Worm (Caenorhabditis elegans): ENCODE measurements around the gene Y51A2A.6.

Y51A2A.6 gene

DNA sequence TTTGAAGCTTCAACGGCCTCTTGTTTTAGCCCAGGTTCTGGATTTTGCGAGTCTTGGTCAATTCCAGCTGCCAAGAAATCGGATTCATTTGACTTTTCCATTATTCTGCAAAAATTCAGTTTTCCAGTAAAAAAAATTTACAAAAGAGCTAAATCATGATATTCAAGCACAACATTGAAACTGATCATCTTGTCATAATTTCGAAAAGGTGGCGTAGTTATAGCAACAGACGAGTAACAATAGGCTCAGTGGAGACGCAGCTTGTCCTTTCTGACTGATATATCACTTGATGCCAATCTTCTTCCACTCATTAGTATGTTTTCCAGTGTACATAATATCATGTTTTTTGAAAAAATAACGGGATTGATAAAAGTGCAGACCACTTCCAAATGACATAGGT is 33.8 kb upstream of the Y51A2A.6 start, which contains the start of gene fbxa-213:
Gene fbxa-213, minus strand, starts transcription at position 101 of the 400 bp plus-strand sequence.
- TF ChIP-seq ztf-4 (tag; optimal IDR thresholded peaks at IDR 0.05) (no peak), nhr-12 (tag; optimal IDR thresholded peaks at IDR 0.05) (no peak), ZK546.5 (tag; optimal IDR thresholded peaks at IDR 0.05) (no peak)

ce11 chrV:18269885-18270284 is 32.6 kb upstream of the Y51A2A.6 start, which contains the start of gene skr-6:
Gene skr-6 (minus strand): TSS chrV:18269985.
- no peak for TF ChIP-seq nhr-12 (tag; optimal IDR thresholded peaks at IDR 0.05)
- TF ChIP-seq mdl-1 (tag; optimal IDR thresholded peaks at IDR 0.05) = no peak
- no peak for TF ChIP-seq fkh-2 (tag; optimal IDR thresholded peaks at IDR 0.05)
- TF ChIP-seq nhr-28 (tag; optimal IDR thresholded peaks at IDR 0.05) = no peak
- TF ChIP-seq tbx-2 (tag; optimal IDR thresholded peaks at IDR 0.05) = no peak
- TF ChIP-seq daf-12 (tag; optimal IDR thresholded peaks at IDR 0.05) = no peak
- TF ChIP-seq nhr-76 (tag; optimal IDR thresholded peaks at IDR 0.05) = no peak
- no peak for TF ChIP-seq unc-39 (tag; optimal IDR thresholded peaks at IDR 0.05)
- TF ChIP-seq nfya-1 (tag; optimal IDR thresholded peaks at IDR 0.05; ENCODE audit: insufficient read depth) = no peak
- TF ChIP-seq eor-1 (tag; optimal IDR thresholded peaks at IDR 0.05) = no peak
- no peak for TF ChIP-seq pqm-1 (tag; optimal IDR thresholded peaks at IDR 0.05)
- TF ChIP-seq egl-5 (tag; optimal IDR thresholded peaks at IDR 0.05) = no peak
- no peak for TF ChIP-seq nhr-25 (tag; optimal IDR thresholded peaks at IDR 0.05)
- no peak for TF ChIP-seq ceh-9 (tag; optimal IDR thresholded peaks at IDR 0.05)
- no peak for TF ChIP-seq lsy-12 (tag; optimal IDR thresholded peaks at IDR 0.05)
- TF ChIP-seq egl-27 (tag; optimal IDR thresholded peaks at IDR 0.05) = no peak
- TF ChIP-seq ceh-28 (tag; optimal IDR thresholded peaks at IDR 0.05) = no peak
- TF ChIP-seq nhr-43 (tag; optimal IDR thresholded peaks at IDR 0.05; ENCODE audit: poor library complexity, severe bottlenecking) = no peak
- TF ChIP-seq lin-15B (tag; optimal IDR thresholded peaks at IDR 0.05) = no peak

ce11 chrV:18270403-18270802 is 32.1 kb upstream of the Y51A2A.6 start, which contains the start of gene Y37H2C.4:
Gene Y37H2C.4 (plus strand): TSS chrV:18270703.
- TF ChIP-seq ama-1 (optimal IDR thresholded peaks at IDR 0.05) = no peak
- no peak for TF ChIP-seq zag-1 (tag; optimal IDR thresholded peaks at IDR 0.05)
- no peak for TF ChIP-seq ZK546.5 (tag; optimal IDR thresholded peaks at IDR 0.05)
- no peak for TF ChIP-seq snpc-4 (tag; optimal IDR thresholded peaks at IDR 0.05)
- TF ChIP-seq aly-2 (tag; optimal IDR thresholded peaks at IDR 0.05) = no peak
- TF ChIP-seq R02D3.7 (tag; optimal IDR thresholded peaks at IDR 0.05) = no peak
- no peak for TF ChIP-seq nhr-12 (tag; optimal IDR thresholded peaks at IDR 0.05)
- no peak for TF ChIP-seq ceh-82 (tag; optimal IDR thresholded peaks at IDR 0.05)
- TF ChIP-seq elt-2 (tag; optimal IDR thresholded peaks at IDR 0.05) = no peak
- TF ChIP-seq unc-62 (GFP tag; optimal IDR thresholded peaks at IDR 0.05) = no peak
- TF ChIP-seq sea-2 (GFP tag; optimal IDR thresholded peaks at IDR 0.05) = no peak
- TF ChIP-seq nhr-25 (tag; optimal IDR thresholded peaks at IDR 0.05) = no peak
- no peak for TF ChIP-seq egl-27 (tag; optimal IDR thresholded peaks at IDR 0.05)
- TF ChIP-seq nhr-67 (tag; optimal IDR thresholded peaks at IDR 0.05) = no peak
- TF ChIP-seq ceh-16 (tag; optimal IDR thresholded peaks at IDR 0.05) = no peak
- TF ChIP-seq pha-4 (tag; optimal IDR thresholded peaks at IDR 0.05) = no peak
- no peak for TF ChIP-seq jun-1 (tag; optimal IDR thresholded peaks at IDR 0.05)

DNA sequence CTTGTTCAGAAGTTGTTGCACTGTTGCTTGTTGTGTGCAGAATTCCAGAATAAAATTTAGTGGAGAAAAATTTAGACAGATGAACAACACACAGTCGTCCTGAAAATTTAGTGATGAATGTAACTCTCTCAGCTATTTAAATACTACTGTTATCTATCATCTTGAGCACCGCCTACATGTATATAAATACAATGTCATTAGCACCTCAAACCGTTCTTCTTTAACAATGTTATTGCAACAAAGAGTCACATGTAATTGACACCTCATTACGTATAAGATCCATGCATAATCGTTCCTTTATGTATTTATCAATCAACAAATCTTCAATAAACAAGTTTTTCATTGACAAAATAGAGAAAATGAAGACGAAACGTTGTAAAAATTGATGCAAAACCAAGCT is 21.7 kb upstream of the Y51A2A.6 start, which contains the start of gene Y51A2A.16:
Gene Y51A2A.16, minus strand, starts transcription at position 101 of the 400 bp plus-strand sequence.
- no peak for TF ChIP-seq nfya-1 (tag; optimal IDR thresholded peaks at IDR 0.05; ENCODE audit: insufficient read depth)
- TF ChIP-seq jun-1 (tag; optimal IDR thresholded peaks at IDR 0.05) = no peak
- TF ChIP-seq nhr-67 (tag; optimal IDR thresholded peaks at IDR 0.05) = no peak
- TF ChIP-seq fkh-2 (tag; optimal IDR thresholded peaks at IDR 0.05) = no peak
- TF ChIP-seq pqm-1 (tag; optimal IDR thresholded peaks at IDR 0.05) = no peak
- no peak for TF ChIP-seq mdl-1 (tag; optimal IDR thresholded peaks at IDR 0.05)
- TF ChIP-seq mml-1 (tag; optimal IDR thresholded peaks at IDR 0.05) = no peak
- TF ChIP-seq ceh-16 (tag; optimal IDR thresholded peaks at IDR 0.05) = no peak
- no peak for TF ChIP-seq ztf-11 (tag; optimal IDR thresholded peaks at IDR 0.05)
- TF ChIP-seq elt-3 (tag; optimal IDR thresholded peaks at IDR 0.05) = no peak
- no peak for TF ChIP-seq egl-27 (tag; optimal IDR thresholded peaks at IDR 0.05)
- no peak for TF ChIP-seq aly-2 (tag; optimal IDR thresholded peaks at IDR 0.05)
- no peak for TF ChIP-seq lsy-12 (tag; optimal IDR thresholded peaks at IDR 0.05)
- TF ChIP-seq pha-4 (tag; optimal IDR thresholded peaks at IDR 0.05) = no peak
- TF ChIP-seq fkh-10 (GFP tag; optimal IDR thresholded peaks at IDR 0.05) = no peak

Measured in whole organism, L3 larva.